Worm (Caenorhabditis elegans): ENCODE data around the gene F46B6.4.
A peak's percentile ranks its signal among the peaks of the same experiment; 100 is the strongest.

- peak; percentile 98 for TF ChIP-seq B0336.3 (GFP tag; IDR thresholded peaks at IDR 0.05)
- TF ChIP-seq repo-1 (tag; optimal IDR thresholded peaks at IDR 0.05): peak; percentile 96
- no peak for TF ChIP-seq unc-130 (GFP tag; optimal IDR thresholded peaks at IDR 0.05)
- TF ChIP-seq ztf-25 (GFP tag; IDR thresholded peaks at IDR 0.05): no peak
- peak; percentile 96 for TF ChIP-seq nfyb-1 (GFP tag; IDR thresholded peaks at IDR 0.05)
- TF ChIP-seq F39B2.1 (GFP tag; IDR thresholded peaks at IDR 0.05): no peak
- peak; percentile 73 for TF ChIP-seq tbp1 (GFP tag; optimal IDR thresholded peaks at IDR 0.05)
- peak; percentile 15 for TF ChIP-seq akir-1 (GFP tag; optimal IDR thresholded peaks at IDR 0.05)
Observed at ce11 chrV:9789657-9790261, 10.4 kb upstream of the F46B6.4 start, which contains the start of gene ztf-7.
